Worm (Caenorhabditis elegans): ENCODE measurements around the gene ZK697.1.

ZK697.1 gene

DNA sequence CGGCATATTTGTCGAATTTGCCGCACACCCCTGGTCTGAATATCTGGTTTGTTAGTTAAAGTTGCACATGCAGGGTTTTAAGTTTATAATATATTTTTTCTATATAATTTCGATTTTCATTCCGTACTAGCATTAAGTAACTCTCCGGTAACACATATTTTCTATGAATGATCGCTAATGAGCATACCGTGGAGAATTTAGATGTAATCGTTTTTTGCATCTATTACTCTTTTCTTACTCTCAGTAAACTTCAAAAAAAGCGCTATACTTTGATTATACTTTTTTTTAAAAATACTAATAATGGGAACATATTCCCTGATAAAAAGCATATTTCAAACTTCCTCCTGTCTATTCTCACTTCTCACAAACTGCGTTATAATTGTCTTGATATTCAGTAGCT is 18.0 kb upstream of the ZK697.1 start, which contains the start of gene str-160:
TSS of gene str-160 (plus strand) at position 301 of the 400 bp plus-strand sequence.
- TF ChIP-seq ztf-3 (GFP tag; optimal IDR thresholded peaks at IDR 0.05) (no peak), lir-1 (GFP tag; conservative IDR thresholded peaks at IDR 0.05) (no peak), sdz-38 (tag; optimal IDR thresholded peaks at IDR 0.05) (no peak)

ce11 chrV:1741074-1741473 is 11.5 kb upstream of the ZK697.1 start, which contains the start of gene srab-25:
Gene srab-25, minus strand, starts transcription at chrV:1741174.
- no peak for TF ChIP-seq hmg-1.2 (GFP tag; IDR thresholded peaks at IDR 0.05)
- no peak for TF ChIP-seq lin-26 (GFP tag; IDR thresholded peaks at IDR 0.05)
- TF ChIP-seq repo-1 (tag; optimal IDR thresholded peaks at IDR 0.05), result no peak
- no peak for TF ChIP-seq lag-1 (GFP tag; IDR thresholded peaks at IDR 0.05)
- TF ChIP-seq lin-54 (GFP tag; optimal IDR thresholded peaks at IDR 0.05), result no peak
- no peak for TF ChIP-seq Y53G8AR.9 (GFP tag; conservative IDR thresholded peaks at IDR 0.05)
- no peak for TF ChIP-seq egrh-3 (GFP tag; IDR thresholded peaks at IDR 0.05)
- no peak for TF ChIP-seq hsf-1 (GFP tag; IDR thresholded peaks at IDR 0.05)
- no peak for TF ChIP-seq F52B5.7 (tag; optimal IDR thresholded peaks at IDR 0.05)
- no peak for TF ChIP-seq attf-5 (GFP tag; optimal IDR thresholded peaks at IDR 0.05)
- no peak for TF ChIP-seq ceh-27 (GFP tag; optimal IDR thresholded peaks at IDR 0.05)
- no peak for TF ChIP-seq ZK185.1 (tag; optimal IDR thresholded peaks at IDR 0.05; ENCODE audit: poor library complexity, severe bottlenecking)
- TF ChIP-seq F57C9.4 (tag; optimal IDR thresholded peaks at IDR 0.05), result no peak
- TF ChIP-seq ztf-25 (GFP tag; IDR thresholded peaks at IDR 0.05), result no peak
- no peak for TF ChIP-seq somi-1 (GFP tag; optimal IDR thresholded peaks at IDR 0.05)
- TF ChIP-seq aptf-2 (GFP tag; conservative IDR thresholded peaks at IDR 0.05), result no peak

- TF ChIP-seq let-607 (tag; optimal IDR thresholded peaks at IDR 0.05) (peak in 1 of 2 experiments; percentile 59), ama-1 (optimal IDR thresholded peaks at IDR 0.05) (no peak), ama-1 (GFP tag; optimal IDR thresholded peaks at IDR 0.05) (no peak), nhr-80 (tag; optimal IDR thresholded peaks at IDR 0.05) (peak; percentile 76), Y56A3A.18 (GFP tag; IDR thresholded peaks at IDR 0.05) (no peak), snpc-4 (GFP tag; optimal IDR thresholded peaks at IDR 0.05) (no peak), snpc-4 (tag; optimal IDR thresholded peaks at IDR 0.05) (peak in 1 of 4 experiments; percentile 19), ceh-27 (GFP tag; optimal IDR thresholded peaks at IDR 0.05) (peak; percentile 43), nhr-120 (GFP tag; IDR thresholded peaks at IDR 0.05) (no peak), Y79H2A.3 (GFP tag; conservative IDR thresholded peaks at IDR 0.05) (no peak), nhr-179 (tag; optimal IDR thresholded peaks at IDR 0.05) (no peak), F39B2.1 (GFP tag; IDR thresholded peaks at IDR 0.05) (no peak), atf-7 (tag; optimal IDR thresholded peaks at IDR 0.05) (peak; percentile 21), K11D2.4 (GFP tag; IDR thresholded peaks at IDR 0.05) (0 out of 2 replicates have a peak, but pooled peaks have one; percentile 36), attf-5 (GFP tag; optimal IDR thresholded peaks at IDR 0.05) (peak; percentile 65), die-1 (tag; optimal IDR thresholded peaks at IDR 0.05) (no peak), hrde-1 (tag; optimal IDR thresholded peaks at IDR 0.05; ENCODE audit: borderline replicate concordance) (no peak), dpff-1 (tag; optimal IDR thresholded peaks at IDR 0.05) (no peak), madf-8 (GFP tag; conservative IDR thresholded peaks at IDR 0.05) (no peak), tbx-9 (tag; optimal IDR thresholded peaks at IDR 0.05; ENCODE audit: borderline replicate concordance) (no peak), mxl-1 (tag; optimal IDR thresholded peaks at IDR 0.05) (no peak), ztf-26 (tag; optimal IDR thresholded peaks at IDR 0.05) (peak; percentile 26), hlh-26 (GFP tag; conservative IDR thresholded peaks at IDR 0.05) (no peak), hmg-1.2 (GFP tag; IDR thresholded peaks at IDR 0.05) (peak; percentile 95), chd-7 (tag; optimal IDR thresholded peaks at IDR 0.05) (no peak), F23B12.7 (tag; optimal IDR thresholded peaks at IDR 0.05; ENCODE audit: insufficient read depth) (peak; percentile 4), ceh-91 (GFP tag; IDR thresholded peaks at IDR 0.05) (no peak)
Measured at ce11 chrV:1743205-1743870, 9.3 kb upstream of the ZK697.1 start, which contains the start of gene nhr-256. Gene nhr-256, plus strand, starts transcription at chrV:1743771.
